Worm (Caenorhabditis elegans) whole organism, early embryonic: ENCODE results near the gene F07H5.13.

Experiments
- B0310.2 ChIP-seq: sonication (generic microtip); optimal IDR thresholded peaks from 2 replicates; lab custom pipeline; 2016; ENCODE audit warnings: mild to moderate bottlenecking, missing genetic modification characterization, missing compliant biosample characterization
- F13C5.2 ChIP-seq: sonication (generic microtip); optimal IDR thresholded peaks from 2 replicates; lab custom pipeline; 2017; ENCODE audit warnings: mild to moderate bottlenecking, missing genetic modification characterization, inconsistent platforms, missing compliant biosample characterization
- aly-1 ChIP-seq: sonication (generic microtip); optimal IDR thresholded peaks from 2 replicates; lab custom pipeline; 2016; ENCODE audit warnings: missing genetic modification characterization, missing compliant biosample characterization
- ama-1 ChIP-seq: fragments of 150-350 bp; optimal IDR thresholded peaks from 2 replicates; lab custom pipeline; 2014
- ceh-13 ChIP-seq: fragments of 200-800 bp; sonication (Bioruptor generic); optimal IDR thresholded peaks from 2 replicates; lab custom pipeline; 2018; ENCODE audit warnings: mild to moderate bottlenecking, missing genetic modification characterization, missing compliant biosample characterization
- ceh-36 ChIP-seq: sonication (generic microtip); optimal IDR thresholded peaks from 2 replicates; lab custom pipeline; 2016; ENCODE audit warnings: missing genetic modification characterization, inconsistent platforms, missing compliant biosample characterization
- ets-7 ChIP-seq: sonication (generic microtip); optimal IDR thresholded peaks from 2 replicates; lab custom pipeline; 2016; ENCODE audit warnings: missing genotype, missing genetic modification characterization, missing compliant biosample characterization
- flt-1 ChIP-seq: fragments of 200-800 bp; sonication (Bioruptor generic); IDR thresholded peaks from 2 replicates; pipeline ENCODE4 v1.3.6; 2022; ENCODE audit warnings: missing genetic modification characterization, missing compliant biosample characterization
- hmbx-1 ChIP-seq: sonication (generic microtip); optimal IDR thresholded peaks from 2 replicates; lab custom pipeline; 2016; ENCODE audit warnings: mild to moderate bottlenecking, missing genetic modification characterization, missing compliant biosample characterization
- hmg-4 ChIP-seq: fragments of 200-800 bp; sonication (Bioruptor generic); optimal IDR thresholded peaks from 2 replicates; lab custom pipeline; 2018; ENCODE audit warnings: mild to moderate bottlenecking, missing genetic modification characterization, missing compliant biosample characterization
- hnd-1 ChIP-seq: sonication (generic microtip); optimal IDR thresholded peaks from 2 replicates; lab custom pipeline; 2016; ENCODE audit warnings: missing genetic modification characterization, missing compliant biosample characterization
- pes-1 ChIP-seq: fragments of 200-800 bp; sonication (Bioruptor generic); IDR thresholded peaks from 2 replicates; pipeline ENCODE4 v1.3.6; 2022; ENCODE audit warnings: missing genetic modification reagents, missing genetic modification characterization, missing compliant biosample characterization
- scrt-1 ChIP-seq: fragments of 200-800 bp; sonication (Bioruptor generic); IDR thresholded peaks from 2 replicates; pipeline ENCODE4 v1.3.6; 2022; ENCODE audit warnings: missing genetic modification characterization, missing compliant biosample characterization
- sea-1 ChIP-seq: fragments of 200-800 bp; sonication (Bioruptor generic); conservative IDR thresholded peaks from 2 replicates; pipeline ENCODE4 v1.3.6; 2022; ENCODE audit warnings: missing genetic modification characterization, missing compliant biosample characterization
- tbx-11 ChIP-seq: fragments of 200-800 bp; sonication (Bioruptor generic); IDR thresholded peaks from 2 replicates; pipeline ENCODE4 v1.3.6; 2022; ENCODE audit warnings: missing genetic modification characterization, missing compliant biosample characterization
- tbx-37 ChIP-seq: fragments of 200-800 bp; sonication (Bioruptor generic); conservative IDR thresholded peaks from 2 replicates; pipeline ENCODE4 v1.3.6; 2022; ENCODE audit warnings: missing genetic modification reagents, missing genetic modification characterization, missing compliant biosample characterization
- tra-4 ChIP-seq: sonication (generic microtip); optimal IDR thresholded peaks from 2 replicates; lab custom pipeline; 2017; ENCODE audit warnings: missing genetic modification characterization, missing compliant biosample characterization

F07H5.13 gene

DNA sequence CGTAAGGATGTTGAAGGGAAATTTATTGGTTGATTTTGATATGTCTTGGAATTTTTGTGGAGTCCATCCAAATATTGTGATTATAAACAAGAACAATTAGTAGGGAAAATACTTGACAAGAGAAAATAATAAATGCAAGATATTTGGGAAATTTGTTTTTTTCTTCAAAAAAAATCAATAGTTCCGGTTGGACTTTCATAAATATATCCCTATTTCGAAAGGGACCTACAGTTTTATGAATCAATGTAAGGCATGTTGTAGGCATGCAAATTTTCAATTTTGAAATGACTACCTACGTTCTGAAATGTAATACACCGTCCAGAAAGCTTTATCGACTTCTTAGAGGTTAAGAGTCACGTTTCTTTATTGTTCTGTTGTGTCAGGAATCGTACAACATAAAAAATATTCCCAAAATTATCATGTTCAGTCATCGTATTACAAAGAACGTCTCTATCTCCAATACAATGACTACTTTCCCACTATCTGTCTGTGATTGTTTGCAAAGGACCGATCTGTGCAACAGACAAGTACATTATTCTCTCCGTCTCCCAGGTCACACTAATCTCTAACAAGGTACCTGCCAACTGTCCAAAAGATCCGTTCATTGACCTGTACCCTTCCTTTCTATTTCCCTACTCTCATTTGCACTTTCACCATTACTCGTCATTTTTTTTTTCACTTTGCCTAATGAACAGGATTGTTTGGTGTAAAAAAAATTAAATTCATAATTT is at the start of gene F07H5.13:
Gene F07H5.13 (plus strand): TSS at position 730 of the 731 bp plus-strand sequence.
- TF ChIP-seq F13C5.2 (tag; lab: Kevin White, UChicago) = no peak
- no peak for TF ChIP-seq scrt-1
- peak; percentile 19 for TF ChIP-seq hnd-1 (tag; lab: Kevin White, UChicago)
- no peak for TF ChIP-seq ets-7
- no peak; the same call in 1 of the 2 replicates for TF ChIP-seq sea-1
- peak; percentile 48 for TF ChIP-seq B0310.2 (tag; lab: Kevin White, UChicago)
- peak; percentile 48 for TF ChIP-seq hmg-4
- TF ChIP-seq tbx-11 (GFP tag; lab: Robert Waterston, UW) = no peak
- TF ChIP-seq ama-1 (lab: Kevin White, UChicago) = peak; percentile 50
- TF ChIP-seq tbx-37 (GFP tag; lab: Robert Waterston, UW) = no peak
- TF ChIP-seq ceh-13 (GFP tag; lab: Kevin White, UChicago) = no peak
- TF ChIP-seq ceh-36 (tag; lab: Kevin White, UChicago) = no peak
- no peak for TF ChIP-seq flt-1 (GFP tag; lab: Robert Waterston, UW)
- no peak for TF ChIP-seq tra-4 (tag; lab: Kevin White, UChicago)
- no peak for TF ChIP-seq pes-1 (GFP tag; lab: Robert Waterston, UW)
- no peak for TF ChIP-seq hmbx-1 (tag; lab: Kevin White, UChicago)
- TF ChIP-seq aly-1 (tag; lab: Kevin White, UChicago) = peak; percentile 31

DNA sequence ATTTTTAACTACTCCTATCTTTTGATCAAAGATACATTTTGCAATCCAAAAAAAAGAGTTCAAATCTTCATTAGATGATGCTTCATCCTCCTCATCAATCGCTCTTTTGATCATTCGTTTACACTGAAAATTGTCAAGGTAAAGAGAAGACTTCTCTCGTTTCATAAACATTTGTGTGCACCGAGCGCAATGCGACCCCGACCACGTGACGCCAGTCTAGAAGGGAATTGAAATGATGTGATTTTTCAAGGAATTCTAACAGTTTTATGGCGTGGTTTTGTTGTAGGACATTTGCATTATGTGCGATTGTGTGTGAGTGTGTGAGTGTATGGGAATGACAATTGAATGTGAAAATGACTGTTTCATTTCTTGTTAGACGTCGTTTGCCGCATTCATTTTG is 49.1 kb upstream of the F07H5.13 start:
- no peak for TF ChIP-seq aly-1 (tag; lab: Kevin White, UChicago)
- no peak for TF ChIP-seq ceh-13 (GFP tag; lab: Kevin White, UChicago)
- no peak for TF ChIP-seq scrt-1
- TF ChIP-seq tra-4 (tag; lab: Kevin White, UChicago) = no peak
- TF ChIP-seq B0310.2 (tag; lab: Kevin White, UChicago) = no peak
- no peak for TF ChIP-seq hnd-1 (tag; lab: Kevin White, UChicago)
- no peak for TF ChIP-seq F13C5.2 (tag; lab: Kevin White, UChicago)
- no peak for TF ChIP-seq hmg-4
- no peak for TF ChIP-seq ets-7
- TF ChIP-seq ama-1 (lab: Kevin White, UChicago) = no peak
- TF ChIP-seq flt-1 (GFP tag; lab: Robert Waterston, UW) = no peak
- no peak for TF ChIP-seq sea-1
- TF ChIP-seq pes-1 (GFP tag; lab: Robert Waterston, UW) = no peak
- TF ChIP-seq ceh-36 (tag; lab: Kevin White, UChicago) = no peak
- no peak for TF ChIP-seq tbx-11 (GFP tag; lab: Robert Waterston, UW)
- TF ChIP-seq hmbx-1 (tag; lab: Kevin White, UChicago) = no peak
- no peak for TF ChIP-seq tbx-37 (GFP tag; lab: Robert Waterston, UW)

DNA sequence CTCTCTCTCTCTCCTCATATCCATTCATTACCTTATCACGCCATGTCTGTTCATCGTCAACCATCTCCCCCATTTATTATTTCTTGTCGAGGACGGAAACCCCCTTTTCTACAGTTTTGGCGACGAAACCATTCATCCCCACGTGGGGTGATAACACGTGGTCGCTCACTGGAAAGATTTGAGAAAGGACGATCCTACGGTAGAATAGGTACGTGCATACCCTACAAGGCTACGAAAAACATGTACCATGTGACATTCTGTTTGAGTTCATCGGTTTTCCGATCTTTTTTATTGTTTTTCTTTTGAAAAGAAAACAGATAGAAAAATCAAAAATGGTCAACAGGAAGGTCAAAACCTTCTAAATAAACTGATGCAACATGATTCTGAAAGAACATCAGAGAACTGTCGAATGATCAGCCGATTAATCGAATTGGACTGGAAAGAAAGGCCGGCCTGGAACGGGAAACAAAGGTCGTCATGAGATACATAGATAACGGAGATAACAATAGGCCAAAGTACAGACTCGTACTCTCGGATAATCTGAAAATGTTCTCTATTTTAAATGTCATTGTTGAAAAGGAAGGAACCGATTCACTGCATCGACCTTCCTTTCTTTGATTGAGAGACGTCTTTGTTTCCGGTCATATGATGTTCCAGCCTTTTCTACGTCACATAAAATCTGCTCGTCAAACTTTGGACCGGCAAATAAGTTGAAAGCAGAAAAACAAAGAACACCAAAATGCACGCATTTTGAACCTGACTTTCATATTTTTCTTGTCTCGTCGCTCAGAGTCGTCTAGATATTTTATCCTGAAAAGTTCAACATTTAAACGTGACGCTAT is 48.1 kb upstream of the F07H5.13 start:
- TF ChIP-seq B0310.2 (tag; lab: Kevin White, UChicago) (no peak), aly-1 (tag; lab: Kevin White, UChicago) (no peak), ceh-13 (GFP tag; lab: Kevin White, UChicago) (no peak), sea-1 (no peak), pes-1 (GFP tag; lab: Robert Waterston, UW) (no peak)

DNA sequence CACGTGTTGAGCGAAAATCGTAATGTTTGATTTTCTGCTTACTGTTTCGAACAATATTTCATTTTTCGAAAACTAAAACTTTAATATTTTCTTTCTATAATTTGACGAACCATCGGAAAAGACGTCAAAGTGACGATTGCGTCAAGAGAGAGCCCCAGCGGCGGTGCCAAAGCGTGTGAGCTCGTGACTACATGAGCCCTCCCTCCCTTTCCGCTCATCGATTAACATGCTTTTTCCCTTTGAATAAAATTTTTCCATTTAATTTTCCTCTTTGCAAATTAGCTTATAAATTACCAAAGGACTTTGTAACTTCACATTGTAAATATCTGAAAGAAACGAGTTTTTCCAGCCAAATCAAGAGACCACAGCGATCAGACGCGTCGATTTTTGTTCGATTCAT is 47.4 kb upstream of the F07H5.13 start:
- TF ChIP-seq tra-4 (tag; lab: Kevin White, UChicago) = no peak
- no peak for TF ChIP-seq ets-7
- TF ChIP-seq tbx-37 (GFP tag; lab: Robert Waterston, UW) = no peak
- TF ChIP-seq flt-1 (GFP tag; lab: Robert Waterston, UW) = no peak
- no peak for TF ChIP-seq F13C5.2 (tag; lab: Kevin White, UChicago)
- no peak for TF ChIP-seq scrt-1
- TF ChIP-seq ama-1 (lab: Kevin White, UChicago) = no peak
- no peak for TF ChIP-seq pes-1 (GFP tag; lab: Robert Waterston, UW)
- no peak for TF ChIP-seq aly-1 (tag; lab: Kevin White, UChicago)
- TF ChIP-seq hmg-4 = no peak
- no peak for TF ChIP-seq sea-1

DNA sequence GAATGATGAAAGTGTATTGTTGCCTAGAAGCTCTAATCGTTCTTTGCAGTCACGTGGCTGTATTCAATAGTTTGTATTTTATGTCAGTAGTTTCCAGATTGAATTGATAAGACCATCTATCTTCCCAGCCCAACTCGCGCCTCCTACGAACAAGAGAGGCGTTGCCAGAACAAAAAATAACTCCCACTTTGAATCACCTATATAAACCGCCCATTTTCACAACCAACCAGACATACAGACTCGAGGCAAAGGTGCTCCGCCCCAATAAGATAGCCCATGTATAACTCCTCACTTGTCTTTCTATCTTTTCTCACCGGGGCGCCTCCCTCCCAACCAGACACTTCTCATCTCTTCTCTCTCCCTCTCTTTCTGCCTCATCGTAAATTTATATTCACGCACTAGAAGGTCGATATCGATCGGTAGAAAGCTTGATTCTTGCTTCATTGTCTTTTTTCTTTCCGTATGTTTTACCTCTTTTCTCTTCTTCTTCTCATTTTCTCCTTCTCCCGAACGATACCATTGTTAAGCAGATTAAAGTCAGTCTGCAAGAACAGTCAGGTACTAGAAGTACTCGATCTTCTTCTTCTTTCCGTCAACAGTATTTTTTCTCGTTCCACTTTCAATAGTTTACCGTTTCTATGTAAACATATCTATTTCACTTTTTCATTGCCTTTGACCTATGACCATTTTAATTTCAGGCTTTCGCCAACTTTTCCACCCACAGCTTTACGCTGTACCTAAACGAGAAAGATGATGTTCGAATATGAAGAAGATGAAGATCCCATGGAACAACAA is 46.8 kb upstream of the F07H5.13 start, which contains the start of gene mak-1:
Gene mak-1 (plus strand): TSS at position 693 of the 795 bp plus-strand sequence.
- TF ChIP-seq hmg-4 = peak; percentile 6
- TF ChIP-seq aly-1 (tag; lab: Kevin White, UChicago) = no peak
- no peak for TF ChIP-seq ets-7
- TF ChIP-seq ceh-13 (GFP tag; lab: Kevin White, UChicago) = no peak
- TF ChIP-seq sea-1 = no peak

DNA sequence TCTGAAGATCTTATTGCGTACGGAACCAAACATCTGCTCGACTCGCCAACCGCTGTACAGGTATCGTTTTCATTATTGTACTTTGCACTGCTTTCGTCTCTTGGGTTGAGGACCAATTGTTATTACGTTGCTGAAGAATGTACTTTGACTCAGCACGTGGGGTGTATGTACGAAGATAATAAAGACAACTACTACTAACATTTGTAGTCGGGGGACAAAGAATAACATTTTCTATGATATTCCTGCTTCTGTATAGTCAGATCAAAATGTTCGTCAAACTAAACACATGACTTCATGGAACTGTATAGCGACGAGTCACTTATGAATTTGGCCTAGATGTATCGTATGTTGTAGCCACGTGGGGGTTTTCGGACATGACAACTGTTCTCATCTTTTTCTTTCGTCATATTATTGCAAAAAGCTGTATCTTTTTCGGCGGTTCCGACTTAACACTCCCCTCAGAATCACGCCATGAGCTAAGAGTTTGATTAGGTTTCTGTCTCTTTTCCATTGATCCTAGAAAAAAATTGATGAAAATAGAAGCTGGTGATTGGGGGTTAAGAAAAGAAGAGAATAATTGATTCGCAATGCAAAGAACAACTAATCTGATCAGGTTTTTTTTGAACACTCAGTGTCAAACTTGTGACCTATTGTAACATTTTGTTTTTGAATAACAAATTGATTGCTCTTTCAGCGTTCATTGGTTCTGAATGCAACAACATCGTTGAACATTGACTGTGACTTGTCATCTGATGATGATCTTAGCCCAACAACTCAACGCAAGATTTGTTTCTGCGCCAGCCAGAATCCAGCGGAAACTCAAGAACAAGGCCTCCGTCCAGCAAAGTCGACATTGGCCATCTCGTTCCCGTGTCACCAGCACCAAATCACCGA is 45.6 kb upstream of the F07H5.13 start:
- no peak for TF ChIP-seq ceh-36 (tag; lab: Kevin White, UChicago)
- TF ChIP-seq ets-7 = no peak
- TF ChIP-seq hmg-4 = no peak
- TF ChIP-seq tbx-11 (GFP tag; lab: Robert Waterston, UW) = no peak
- TF ChIP-seq pes-1 (GFP tag; lab: Robert Waterston, UW) = no peak
- TF ChIP-seq hnd-1 (tag; lab: Kevin White, UChicago) = no peak
- TF ChIP-seq tra-4 (tag; lab: Kevin White, UChicago) = no peak
- TF ChIP-seq hmbx-1 (tag; lab: Kevin White, UChicago) = no peak
